Fruit fly (Drosophila melanogaster) S2 (cell line): ENCODE measurements around the gene LpR1.

Experiments used
- CG8478 ChIP-seq: fragments of >200 bp; optimal IDR thresholded peaks from 2 replicates; lab custom pipeline; 2018
- CTCF ChIP-seq, 2 experiments: fragments of >200 bp; optimal IDR thresholded peaks; 2 replicates each; lab custom pipeline; 2018

The LpR1 gene

dm6 chr3R:25759430-25759829 is 3.5 kb downstream of the LpR1 start:
- no peak for TF ChIP-seq CG8478 (lab: Kevin White, UChicago)
- TF ChIP-seq CTCF (optimal IDR thresholded peaks at IDR 0.05; lab: Kevin White, UChicago) = no peak

dm6 chr3R:25755864-25756507 is 6.9 kb downstream of the LpR1 start:
- TF ChIP-seq CTCF (optimal IDR thresholded peaks at IDR 0.05; lab: Kevin White, UChicago) (no peak), CG8478 (lab: Kevin White, UChicago) (no peak)

dm6 chr3R:25754844-25755429 is 8.0 kb downstream of the LpR1 start:
- TF ChIP-seq CTCF (optimal IDR thresholded peaks at IDR 0.05; lab: Kevin White, UChicago) (no peak), CG8478 (lab: Kevin White, UChicago) (no peak)

- no peak for TF ChIP-seq CTCF (optimal IDR thresholded peaks at IDR 0.05; lab: Kevin White, UChicago)
- TF ChIP-seq CG8478 (lab: Kevin White, UChicago) = no peak
These were observed 9.1 kb downstream of the LpR1 start for dm6 chr3R:25753798-25754197.

- no peak for TF ChIP-seq CTCF (optimal IDR thresholded peaks at IDR 0.05; lab: Kevin White, UChicago)
- TF ChIP-seq CG8478 (lab: Kevin White, UChicago) = no peak
These were observed 22.6 kb downstream of the LpR1 start, which contains the start of gene LpR2 for dm6 chr3R:25740348-25740751. TSS of gene LpR2 (minus strand) at chr3R:25740465.

dm6 chr3R:25739727-25740126 is 23.2 kb downstream of the LpR1 start:
- TF ChIP-seq CG8478 (lab: Kevin White, UChicago) (no peak), CTCF (optimal IDR thresholded peaks at IDR 0.05; lab: Kevin White, UChicago) (no peak)

dm6 chr3R:25737735-25738371 is 25.1 kb downstream of the LpR1 start:
- TF ChIP-seq CG8478 (lab: Kevin White, UChicago) (no peak), CTCF (optimal IDR thresholded peaks at IDR 0.05; lab: Kevin White, UChicago) (no peak)

- TF ChIP-seq CTCF (optimal IDR thresholded peaks at IDR 0.05; lab: Kevin White, UChicago) (no peak), CG8478 (lab: Kevin White, UChicago) (no peak)
These were observed 27.2 kb downstream of the LpR1 start for dm6 chr3R:25735801-25736068.

- TF ChIP-seq CG8478 (lab: Kevin White, UChicago) = no peak
- no peak for TF ChIP-seq CTCF (optimal IDR thresholded peaks at IDR 0.05; lab: Kevin White, UChicago)
These were observed 27.7 kb downstream of the LpR1 start for dm6 chr3R:25734967-25735800.

- no peak for TF ChIP-seq CG8478 (lab: Kevin White, UChicago)
- TF ChIP-seq CTCF (optimal IDR thresholded peaks at IDR 0.05; lab: Kevin White, UChicago) = no peak
These were observed 39.1 kb downstream of the LpR1 start for dm6 chr3R:25723795-25724194.

dm6 chr3R:25721030-25721429 is 41.9 kb downstream of the LpR1 start:
- TF ChIP-seq CTCF (optimal IDR thresholded peaks at IDR 0.05; lab: Kevin White, UChicago) (no peak), CG8478 (lab: Kevin White, UChicago) (no peak)

dm6 chr3R:25720024-25720574 is 42.8 kb downstream of the LpR1 start:
- TF ChIP-seq CG8478 (lab: Kevin White, UChicago) (no peak), CTCF (optimal IDR thresholded peaks at IDR 0.05; lab: Kevin White, UChicago) (no peak)

- no peak for TF ChIP-seq CTCF (optimal IDR thresholded peaks at IDR 0.05; lab: Kevin White, UChicago)
- TF ChIP-seq CG8478 (lab: Kevin White, UChicago) = no peak
These were observed 68.7 kb downstream of the LpR1 start for dm6 chr3R:25694167-25694689.
